Fruit fly (Drosophila melanogaster): Measurements from ENCODE around the gene CG42556.
A peak's percentile ranks its signal among the peaks of the same experiment; 100 is the strongest.

CG42556 gene

DNA sequence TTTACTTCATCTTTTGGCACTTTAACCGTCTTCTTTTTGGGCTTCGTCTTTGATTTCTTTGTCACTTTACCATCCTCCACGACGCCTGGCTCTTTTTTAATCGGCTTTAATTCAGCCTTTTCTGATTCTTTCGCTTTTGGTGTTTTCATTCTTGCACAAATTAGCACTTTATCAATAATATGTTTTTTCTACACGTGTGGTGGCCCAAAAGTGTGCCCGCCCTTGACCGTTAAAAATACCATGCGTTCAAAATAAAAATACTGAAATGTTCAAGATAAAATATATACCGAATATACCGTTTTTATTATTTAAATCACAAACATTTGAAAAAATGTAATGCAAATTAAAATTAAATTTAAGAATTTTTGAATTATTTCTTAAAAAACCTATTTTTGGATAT, 12.3 kb downstream of the CG42556 start, which contains the start of gene CG12288 (continued):
- TF ChIP-seq gfzf (GFP tag; optimal IDR thresholded peaks at IDR 0.05) (peak; percentile 65), E2f2 (GFP tag; IDR thresholded peaks at IDR 0.05) (peak; percentile 45; the same call in 1 of the 2 replicates), CG12155 (GFP tag; optimal IDR thresholded peaks at IDR 0.05) (no peak), CG8359 (GFP tag; optimal IDR thresholded peaks at IDR 0.05; ENCODE audit: borderline replicate concordance) (no peak), CG3838 (GFP tag; optimal IDR thresholded peaks at IDR 0.05) (no peak), Meics (GFP tag; optimal IDR thresholded peaks at IDR 0.05) (no peak), gem (tag; optimal IDR thresholded peaks at IDR 0.05) (no peak), CG10267 (tag; optimal IDR thresholded peaks at IDR 0.05) (no peak), bcd (GFP tag; optimal IDR thresholded peaks at IDR 0.05) (no peak), Myb (GFP tag; optimal IDR thresholded peaks at IDR 0.05) (peak; percentile 62), CG9609 (GFP tag; optimal IDR thresholded peaks at IDR 0.05) (no peak)

DNA sequence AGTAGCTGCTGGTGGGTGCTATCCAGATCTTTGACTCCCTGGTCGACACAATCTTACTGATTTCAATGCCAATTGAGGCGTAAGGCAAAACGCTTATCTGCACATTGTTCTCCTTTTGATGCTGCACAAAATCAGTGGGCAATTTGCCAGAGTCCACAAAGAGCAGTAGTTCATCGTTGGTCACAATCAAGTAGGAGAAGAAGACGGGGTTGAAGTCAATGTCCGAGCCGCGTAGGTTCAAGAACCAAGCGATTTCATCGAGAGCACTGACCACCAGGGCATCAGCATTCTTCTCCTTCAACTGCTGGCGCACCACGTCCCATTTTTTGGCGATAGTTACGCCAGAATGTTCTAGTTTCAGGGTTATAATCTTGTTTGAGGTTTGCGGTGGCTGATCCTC, 19.6 kb downstream of the CG42556 start:
- TF ChIP-seq caup (GFP tag; optimal IDR thresholded peaks at IDR 0.05; ENCODE audit: severe bottlenecking) (no peak), Med (GFP tag) (no peak), Bgb (GFP tag; IDR thresholded peaks at IDR 0.05; ENCODE audit: partially characterized antibody) (no peak), HmgZ (tag; optimal IDR thresholded peaks at IDR 0.05) (no peak), disco-r (GFP tag; optimal IDR thresholded peaks at IDR 0.05) (no peak), CG15011 (GFP tag; optimal IDR thresholded peaks at IDR 0.05) (no peak), CG11695 (GFP tag; IDR thresholded peaks at IDR 0.05) (no peak), CG18599 (GFP tag; optimal IDR thresholded peaks at IDR 0.05) (no peak), ato (GFP tag; IDR thresholded peaks at IDR 0.05; ENCODE audit: partially characterized antibody) (no peak), CG7556 (GFP tag; optimal IDR thresholded peaks at IDR 0.05) (no peak), CG8924 (tag; optimal IDR thresholded peaks at IDR 0.05) (no peak), CrebB (tag; optimal IDR thresholded peaks at IDR 0.05) (no peak), jigr1 (GFP tag; IDR thresholded peaks at IDR 0.05) (no peak), CG11696 (GFP tag; IDR thresholded peaks at IDR 0.05) (no peak), p53 (GFP tag; optimal IDR thresholded peaks at IDR 0.05) (no peak)

DNA sequence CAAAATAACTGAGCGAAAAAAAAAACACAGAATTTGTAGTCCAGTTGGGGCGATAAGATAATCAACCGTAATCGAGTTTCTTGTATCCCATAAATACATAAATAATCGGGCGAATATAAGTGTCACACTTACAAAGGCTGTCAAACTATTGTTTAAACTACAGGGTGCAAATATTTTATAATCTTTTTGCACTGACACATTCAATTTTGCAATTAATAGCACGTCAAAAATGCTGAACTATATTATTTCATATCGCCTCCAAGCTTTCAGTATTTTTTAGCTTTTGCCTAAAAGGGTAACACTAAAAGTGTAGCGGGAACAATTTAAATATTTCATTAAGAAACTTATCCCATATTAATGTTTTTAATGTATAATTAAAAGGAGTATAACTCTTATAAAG, 20.5 kb downstream of the CG42556 start, which contains the start of gene ApepP:
TSS of gene ApepP (minus strand) at position 242 of the 400 bp plus-strand sequence.
- TF ChIP-seq CG7839 (tag; optimal IDR thresholded peaks at IDR 0.05) (no peak), Dad (GFP tag; optimal IDR thresholded peaks at IDR 0.05) (no peak), CkIIα-i1 (GFP tag; IDR thresholded peaks at IDR 0.05) (no peak), CG9932 (GFP tag; IDR thresholded peaks at IDR 0.05) (no peak), CG1832 (GFP tag; optimal IDR thresholded peaks at IDR 0.05) (no peak), CG17612 (GFP tag; IDR thresholded peaks at IDR 0.05) (no peak), MBD-R2 (GFP tag; IDR thresholded peaks at IDR 0.05) (peak; percentile 22; the same call in 1 of the 2 replicates), CG10431 (GFP tag; optimal IDR thresholded peaks at IDR 0.05) (no peak), wek (GFP tag; optimal IDR thresholded peaks at IDR 0.05) (no peak), gce (GFP tag; IDR thresholded peaks at IDR 0.05) (no peak), Atf6 (GFP tag; IDR thresholded peaks at IDR 0.05) (no peak), CG16863 (GFP tag; optimal IDR thresholded peaks at IDR 0.05) (no peak), CG42726 (GFP tag; IDR thresholded peaks at IDR 0.05; ENCODE audit: partially characterized antibody) (no peak), Fer3 (tag; optimal IDR thresholded peaks at IDR 0.05) (no peak), Trl (optimal IDR thresholded peaks at IDR 0.05) (no peak), Trl (GFP tag; optimal IDR thresholded peaks at IDR 0.05) (no peak), Fer2 (tag; optimal IDR thresholded peaks at IDR 0.05) (no peak), sc (optimal IDR thresholded peaks at IDR 0.05) (no peak), sc (GFP tag; optimal IDR thresholded peaks at IDR 0.05) (no peak), CG10979 (tag; optimal IDR thresholded peaks at IDR 0.05) (no peak), CG6813 (GFP tag; optimal IDR thresholded peaks at IDR 0.05) (no peak), Fer1 (GFP tag; optimal IDR thresholded peaks at IDR 0.05) (no peak), tll (GFP tag; optimal IDR thresholded peaks at IDR 0.05) (no peak), NFAT (GFP tag; IDR thresholded peaks at IDR 0.05) (no peak), gt (GFP tag; IDR thresholded peaks at IDR 0.05) (no peak)
